Fruit fly (Drosophila melanogaster) whole organism, embryonic: ENCODE results near the gene Dif.
A peak's percentile ranks its signal among the peaks of the same experiment; 100 is the strongest.

Source experiments
- Atf6 ChIP-seq: fragments of 200-800 bp; sonication (Bioruptor generic); IDR thresholded peaks from 2 replicates; pipeline ENCODE4 v1.3.6; 2022; ENCODE audit warnings: missing biosample characterization, missing genetic modification characterization
- CG11456 ChIP-seq: fragments of 200-800 bp; sonication (Bioruptor generic); IDR thresholded peaks from 3 replicates; pipeline ENCODE4 v1.3.6; 2022; ENCODE audit warnings: missing biosample characterization, missing genetic modification characterization
- CG12769 ChIP-seq: fragments of 200-800 bp; sonication (Bioruptor generic); optimal IDR thresholded peaks from 2 replicates; lab custom pipeline; 2019; ENCODE audit warnings: missing biosample characterization, mild to moderate bottlenecking, missing genetic modification characterization, moderate library complexity
- CG13624 ChIP-seq: fragments of 200-800 bp; sonication (Bioruptor generic); optimal IDR thresholded peaks from 2 replicates; lab custom pipeline; 2016; ENCODE audit warnings: missing biosample characterization, missing genetic modification characterization
- CG15514 ChIP-seq: fragments of 200-800 bp; sonication (Bioruptor generic); optimal IDR thresholded peaks from 3 replicates; lab custom pipeline; 2017; ENCODE audit warnings: missing biosample characterization, missing genetic modification characterization, mild to moderate bottlenecking, moderate library complexity, missing genetic modification reagents
- CG15696 ChIP-seq: fragments of 200-800 bp; sonication (Bioruptor generic); optimal IDR thresholded peaks from 2 replicates; lab custom pipeline; 2019; ENCODE audit warnings: missing biosample characterization, mild to moderate bottlenecking, missing genetic modification characterization, moderate library complexity
- CG2199 ChIP-seq: fragments of 200-800 bp; sonication (Bioruptor generic); IDR thresholded peaks from 3 replicates; pipeline ENCODE4 v1.3.6; 2022; ENCODE audit warnings: missing biosample characterization, missing genetic modification characterization
- CG3163 ChIP-seq: fragments of 200-800 bp; sonication (Bioruptor generic); optimal IDR thresholded peaks from 3 replicates; lab custom pipeline; 2016; ENCODE audit warnings: missing biosample characterization, missing genetic modification characterization
- CG34224 ChIP-seq: fragments of 200-800 bp; sonication (Bioruptor generic); IDR thresholded peaks from 3 replicates; pipeline ENCODE4 v1.3.6; 2022; ENCODE audit warnings: missing biosample characterization, missing genetic modification characterization; ENCODE audit not compliant: partially characterized antibody
- CG4282 ChIP-seq: fragments of 200-800 bp; sonication (Bioruptor generic); optimal IDR thresholded peaks from 2 replicates; lab custom pipeline; 2016; ENCODE audit warnings: missing biosample characterization, missing genetic modification characterization
- CG4424 ChIP-seq: fragments of 200-800 bp; sonication (Bioruptor generic); optimal IDR thresholded peaks from 3 replicates; lab custom pipeline; 2016; ENCODE audit warnings: missing biosample characterization, missing genetic modification characterization
- CG6175 ChIP-seq: fragments of 200-800 bp; sonication (Bioruptor generic); IDR thresholded peaks from 3 replicates; pipeline ENCODE4 v1.3.6; 2022; ENCODE audit warnings: missing biosample characterization, missing genetic modification characterization
- CG8290 ChIP-seq, 3 experiments: fragments of 200-800 bp; sonication (Bioruptor generic); optimal IDR thresholded peaks; 2 replicates each; lab custom pipeline; 2016 to 2019; ENCODE audit warnings: missing biosample characterization in 3 of 3, missing genetic modification characterization in 3 of 3, mild to moderate bottlenecking in 2 of 3, moderate library complexity in 1 of 3
- Chrac-16 ChIP-seq: fragments of 200-800 bp; sonication (Bioruptor generic); optimal IDR thresholded peaks from 3 replicates; lab custom pipeline; 2016; ENCODE audit warnings: missing biosample characterization, missing genetic modification characterization
- D19A ChIP-seq: fragments of 200-800 bp; optimal IDR thresholded peaks from 3 replicates; lab custom pipeline; 2019; ENCODE audit warnings: missing biosample characterization, mild to moderate bottlenecking, missing genetic modification characterization, moderate library complexity
- Deaf1 ChIP-seq: fragments of 200-800 bp; optimal IDR thresholded peaks from 3 replicates; lab custom pipeline; 2019; ENCODE audit warnings: missing biosample characterization, mild to moderate bottlenecking, missing genetic modification characterization, moderate library complexity
- ERR ChIP-seq: fragments of 200-800 bp; sonication (Bioruptor generic); optimal IDR thresholded peaks from 2 replicates; lab custom pipeline; 2016; ENCODE audit warnings: missing biosample characterization, missing genetic modification characterization
- GATAe ChIP-seq: fragments of 200-800 bp; sonication (Bioruptor generic); conservative IDR thresholded peaks from 2 replicates; pipeline ENCODE4 v1.3.6; 2022; ENCODE audit warnings: missing biosample characterization, missing genetic modification characterization
- HLH4C ChIP-seq: fragments of 200-800 bp; sonication (Bioruptor generic); IDR thresholded peaks from 3 replicates; pipeline ENCODE4 v1.3.6; 2022; ENCODE audit warnings: missing biosample characterization, missing genetic modification characterization; ENCODE audit not compliant: partially characterized antibody
- Jarid2 ChIP-seq: fragments of 200-800 bp; sonication (Bioruptor generic); optimal IDR thresholded peaks from 3 replicates; lab custom pipeline; 2017; ENCODE audit warnings: mild to moderate bottlenecking, missing biosample characterization, missing genetic modification reagents, missing genetic modification characterization
- Med ChIP-seq: fragments of 200-800 bp; sonication (Bioruptor generic); peaks from one replicate; lab custom pipeline; 2016; ENCODE audit warnings: missing biosample characterization, missing genetic modification characterization, mild to moderate bottlenecking, inconsistent platforms, moderate library complexity
- Meics ChIP-seq: fragments of 200-800 bp; sonication (Bioruptor generic); optimal IDR thresholded peaks from 2 replicates; lab custom pipeline; 2017; ENCODE audit warnings: missing biosample characterization, mild to moderate bottlenecking, missing genetic modification characterization
- Myb ChIP-seq: fragments of 200-800 bp; sonication (Bioruptor generic); optimal IDR thresholded peaks from 2 replicates; lab custom pipeline; 2016; ENCODE audit warnings: missing biosample characterization, missing genetic modification characterization
- Pdp1 ChIP-seq, 2 experiments: fragments of 200-800 bp; sonication (Bioruptor generic); optimal IDR thresholded peaks; 3 replicates each; lab custom pipeline; 2016; ENCODE audit warnings: missing biosample characterization in 2 of 2, missing genetic modification characterization in 2 of 2, mild to moderate bottlenecking in 1 of 2, moderate library complexity in 1 of 2
- Rfx ChIP-seq: fragments of 200-800 bp; sonication (Bioruptor generic); IDR thresholded peaks from 2 replicates; pipeline ENCODE4 v1.3.6; 2022; ENCODE audit warnings: missing biosample characterization, missing genetic modification characterization
- Side ChIP-seq: fragments of 200-800 bp; sonication (Bioruptor generic); optimal IDR thresholded peaks from 2 replicates; lab custom pipeline; 2016; ENCODE audit warnings: missing biosample characterization, missing genetic modification characterization
- Tbp ChIP-seq: fragments of >200 bp; optimal IDR thresholded peaks from 2 replicates; lab custom pipeline; 2018; ENCODE audit warnings: missing biosample characterization, missing genetic modification characterization
- Trl ChIP-seq, 3 experiments: fragments of >200 bp in 2 of 3; fragments of 200-800 bp in 1 of 3; sonication (Bioruptor generic) in 1 of 3; optimal IDR thresholded peaks; 2 replicates in 1 of 3; 3 replicates in 2 of 3; lab custom pipeline; 2016 to 2017; ENCODE audit warnings: missing biosample characterization in 1 of 3, missing genetic modification characterization in 1 of 3
- ara ChIP-seq: fragments of 200-800 bp; sonication (Bioruptor generic); IDR thresholded peaks from 2 replicates; pipeline ENCODE4 v1.3.6; 2022; ENCODE audit warnings: missing biosample characterization, missing genetic modification characterization
- ash1 ChIP-seq: fragments of 200-800 bp; sonication (Bioruptor generic); optimal IDR thresholded peaks from 2 replicates; lab custom pipeline; 2018; ENCODE audit warnings: missing biosample characterization, mild to moderate bottlenecking, missing genetic modification characterization
- br ChIP-seq: fragments of >200 bp; optimal IDR thresholded peaks from 2 replicates; lab custom pipeline; 2017
- bsh ChIP-seq, 2 experiments: fragments of 200-800 bp; sonication (Bioruptor generic); optimal IDR thresholded peaks; 2 replicates each; lab custom pipeline; 2017 to 2018; ENCODE audit warnings: mild to moderate bottlenecking in 2 of 2, missing biosample characterization in 2 of 2, missing genetic modification characterization in 2 of 2, moderate library complexity in 1 of 2
- chinmo ChIP-seq: fragments of 200-800 bp; sonication (Bioruptor generic); IDR thresholded peaks from 4 replicates; pipeline ENCODE4 v1.3.6; 2022; ENCODE audit warnings: missing biosample characterization, missing genetic modification characterization; ENCODE audit not compliant: partially characterized antibody
- ci ChIP-seq: fragments of 200-800 bp; sonication (Bioruptor generic); IDR thresholded peaks from 3 replicates; pipeline ENCODE4 v1.3.6; 2022; ENCODE audit warnings: missing biosample characterization, missing genetic modification characterization
- exex ChIP-seq: fragments of 200-800 bp; sonication (Bioruptor generic); optimal IDR thresholded peaks from 4 replicates; lab custom pipeline; 2018; ENCODE audit warnings: missing biosample characterization, mild to moderate bottlenecking, missing genetic modification characterization, moderate library complexity
- lilli ChIP-seq: fragments of 200-800 bp; sonication (Bioruptor generic); optimal IDR thresholded peaks from 3 replicates; lab custom pipeline; 2016; ENCODE audit warnings: missing biosample characterization, missing genetic modification characterization
- otp ChIP-seq: fragments of 200-800 bp; sonication (Bioruptor generic); IDR thresholded peaks from 3 replicates; pipeline ENCODE4, ENCODE4 v1.3.6; 2022; ENCODE audit warnings: missing biosample characterization, missing genetic modification characterization
- ranshi ChIP-seq: fragments of 200-800 bp; sonication (Bioruptor generic); IDR thresholded peaks from 2 replicates; pipeline ENCODE4 v1.3.6; 2022; ENCODE audit warnings: missing biosample characterization, missing genetic modification characterization
- rib ChIP-seq: fragments of 200-800 bp; sonication (Bioruptor generic); IDR thresholded peaks from 2 replicates; pipeline ENCODE4 v1.3.6; 2022; ENCODE audit warnings: missing biosample characterization, missing genetic modification characterization
- row ChIP-seq: fragments of 200-800 bp; sonication (Bioruptor generic); IDR thresholded peaks from 3 replicates; pipeline ENCODE4 v1.3.6; 2022; ENCODE audit warnings: missing biosample characterization, missing genetic modification characterization
- sens ChIP-seq: fragments of 200-800 bp; sonication (Bioruptor generic); peaks from one replicate; lab custom pipeline; 2016; ENCODE audit warnings: missing biosample characterization, missing genetic modification characterization
- sqz ChIP-seq: fragments of 200-800 bp; sonication (Bioruptor generic); optimal IDR thresholded peaks from 3 replicates; lab custom pipeline; 2018; ENCODE audit warnings: missing biosample characterization, mild to moderate bottlenecking, missing genetic modification characterization
- zen2 ChIP-seq: fragments of 200-800 bp; sonication (Bioruptor generic); IDR thresholded peaks from 3 replicates; pipeline ENCODE4 v1.3.6; 2022; ENCODE audit warnings: missing biosample characterization, missing genetic modification characterization; ENCODE audit not compliant: partially characterized antibody

Dif gene

dm6 chr2L:17450505-17451415 is 17.8 kb upstream of the Dif start (continued):
- TF ChIP-seq Deaf1 (tag; lab: Kevin White, UChicago) (peak; percentile 46), lilli (peak; percentile 65), otp (GFP tag; lab: Robert Waterston, UW) (no peak), CG4282 (no peak), ranshi (no peak), CG15696 (tag; lab: Kevin White, UChicago) (no peak), ash1 (no peak)

dm6 chr2L:17449608-17450504 is 16.9 kb upstream of the Dif start, which contains the start of gene dl:
Gene dl (minus strand): TSS chr2L:17450364.
- TF ChIP-seq CG34224: peak; percentile 33; the same call in 1 of the 3 replicates
- no peak for TF ChIP-seq Side
- TF ChIP-seq sqz (GFP tag; lab: Kevin White, UChicago): peak; percentile 10
- TF ChIP-seq HLH4C (GFP tag; lab: Robert Waterston, UW): peak; percentile 39; the same call in 1 of the 3 replicates
- TF ChIP-seq br (lab: Kevin White, UChicago): no peak
- TF ChIP-seq CG12769 (tag; lab: Kevin White, UChicago): peak; percentile 61
- TF ChIP-seq Chrac-16: no peak
- TF ChIP-seq Med: peak; percentile 85
- peak; percentile 14 for TF ChIP-seq CG15514 (GFP tag; lab: Kevin White, UChicago)
- TF ChIP-seq Meics (GFP tag; lab: Kevin White, UChicago): peak; percentile 6
- peak; percentile 85; the same call in 3 of the 4 replicates for TF ChIP-seq chinmo (GFP tag; lab: Robert Waterston, UW)
- peak; percentile 10 for TF ChIP-seq D19A (tag; lab: Kevin White, UChicago)
- TF ChIP-seq ci (GFP tag; lab: Robert Waterston, UW): peak; percentile 53; the same call in 2 of the 3 replicates
- TF ChIP-seq Tbp (GFP tag; lab: Kevin White, UChicago): no peak
- peak; percentile 1 for TF ChIP-seq ERR
- TF ChIP-seq Rfx (GFP tag; lab: Robert Waterston, UW): peak; percentile 27; the same call in 1 of the 2 replicates
- peak; percentile 55; the same call in 2 of the 3 replicates for TF ChIP-seq row (GFP tag; lab: Robert Waterston, UW)
- peak; percentile 80 for TF ChIP-seq sens (GFP tag; lab: Kevin White, UChicago)
- 0 out of 2 replicates have a peak, but pooled peaks have one; percentile 22 for TF ChIP-seq Atf6 (GFP tag; lab: Robert Waterston, UW)
- TF ChIP-seq exex: peak; percentile 95
- TF ChIP-seq CG11456 (GFP tag; lab: Robert Waterston, UW): 0 out of 3 replicates have a peak, but pooled peaks have one; percentile 7
- 0 out of 2 replicates have a peak, but pooled peaks have one; percentile 13 for TF ChIP-seq ara
- TF ChIP-seq CG6175 (GFP tag; lab: Robert Waterston, UW): 0 out of 3 replicates have a peak, but pooled peaks have one; percentile 53
- peak; percentile 17; the same call in 1 of the 3 replicates for TF ChIP-seq zen2 (GFP tag; lab: Robert Waterston, UW)
- TF ChIP-seq bsh (GFP tag; optimal IDR thresholded peaks at IDR 0.05; lab: Kevin White, UChicago): peak; percentile 2 to 43
- peak; percentile 66 for TF ChIP-seq Myb (GFP tag; lab: Kevin White, UChicago)
- TF ChIP-seq Pdp1 (GFP tag; optimal IDR thresholded peaks at IDR 0.05; lab: Kevin White, UChicago): peak in 1 of 2 experiments; percentile 81
- no peak for TF ChIP-seq CG8290 (GFP tag; optimal IDR thresholded peaks at IDR 0.05; lab: Kevin White, UChicago)
- TF ChIP-seq CG8290 (tag; optimal IDR thresholded peaks at IDR 0.05; lab: Kevin White, UChicago): peak in 1 of 2 experiments; percentile 57
- TF ChIP-seq CG13624: peak; percentile 42
- TF ChIP-seq CG2199 (GFP tag; lab: Robert Waterston, UW): peak; percentile 13; the same call in 1 of the 3 replicates
- peak; percentile 18; the same call in 1 of the 2 replicates for TF ChIP-seq GATAe (GFP tag; lab: Robert Waterston, UW)
- peak; percentile 32; the same call in 1 of the 2 replicates for TF ChIP-seq rib (GFP tag; lab: Robert Waterston, UW)
- TF ChIP-seq Jarid2 (GFP tag; lab: Kevin White, UChicago): peak; percentile 90
- peak; percentile 90 for TF ChIP-seq CG3163 (GFP tag; lab: Kevin White, UChicago)
- peak; percentile 66 to 83 for TF ChIP-seq Trl (optimal IDR thresholded peaks at IDR 0.05; lab: Kevin White, UChicago)
- no peak for TF ChIP-seq Trl (GFP tag; optimal IDR thresholded peaks at IDR 0.05; lab: Kevin White, UChicago)
- TF ChIP-seq CG4424 (GFP tag; lab: Kevin White, UChicago): peak; percentile 11
